Fruit fly (Drosophila melanogaster): Measurements from ENCODE around the gene wnd.
A peak's percentile ranks its signal among the peaks of the same experiment; 100 is the strongest.

wnd gene

dm6 chr3L:19674317-19674716 is 38.7 kb upstream of the wnd start (continued):
- TF ChIP-seq CG4617 (GFP tag; optimal IDR thresholded peaks at IDR 0.05; ENCODE audit: borderline replicate concordance) (no peak), Fer2 (tag; optimal IDR thresholded peaks at IDR 0.05) (no peak), trem (tag; optimal IDR thresholded peaks at IDR 0.05) (peak; percentile 37), Dad (GFP tag; optimal IDR thresholded peaks at IDR 0.05) (no peak), gt (GFP tag; IDR thresholded peaks at IDR 0.05) (no peak), dysf (GFP tag; IDR thresholded peaks at IDR 0.05) (no peak), CG12942 (GFP tag; optimal IDR thresholded peaks at IDR 0.05) (no peak), Nf-YB (GFP tag; optimal IDR thresholded peaks at IDR 0.05) (no peak), CG11085 (GFP tag; IDR thresholded peaks at IDR 0.05) (no peak), CG2875 (GFP tag; optimal IDR thresholded peaks at IDR 0.05) (no peak), Camta (GFP tag; optimal IDR thresholded peaks at IDR 0.05) (no peak), H15 (GFP tag; IDR thresholded peaks at IDR 0.05) (no peak), exex (tag; optimal IDR thresholded peaks at IDR 0.05) (no peak), CG4707 (GFP tag; optimal IDR thresholded peaks at IDR 0.05) (no peak), CG4360 (GFP tag; IDR thresholded peaks at IDR 0.05) (no peak), pum (GFP tag; optimal IDR thresholded peaks at IDR 0.05) (peak; percentile 17), gcm (GFP tag; optimal IDR thresholded peaks at IDR 0.05) (no peak), eyg (GFP tag; optimal IDR thresholded peaks at IDR 0.05) (no peak), CHES-1-like (GFP tag; optimal IDR thresholded peaks at IDR 0.05) (no peak), croc (GFP tag; conservative IDR thresholded peaks at IDR 0.05) (peak; percentile 26; the same call in 1 of the 3 replicates), CG9932 (GFP tag; IDR thresholded peaks at IDR 0.05) (no peak), wor (GFP tag; IDR thresholded peaks at IDR 0.05) (no peak), CG15601 (tag; optimal IDR thresholded peaks at IDR 0.05) (peak; percentile 8), toy (GFP tag; IDR thresholded peaks at IDR 0.05) (no peak), dpn (GFP tag; optimal IDR thresholded peaks at IDR 0.05) (no peak), pros (GFP tag; optimal IDR thresholded peaks at IDR 0.05) (no peak), CG31388 (GFP tag; optimal IDR thresholded peaks at IDR 0.05) (no peak), pfk (GFP tag; optimal IDR thresholded peaks at IDR 0.05) (no peak), Atf-2 (GFP tag; optimal IDR thresholded peaks at IDR 0.05) (no peak), Hey (tag; optimal IDR thresholded peaks at IDR 0.05) (no peak), CG9876 (GFP tag; optimal IDR thresholded peaks at IDR 0.05) (no peak), vfl (GFP tag; optimal IDR thresholded peaks at IDR 0.05) (no peak), CG32532 (GFP tag; IDR thresholded peaks at IDR 0.05) (no peak), HmgD (GFP tag; optimal IDR thresholded peaks at IDR 0.05) (no peak), lola (GFP tag; optimal IDR thresholded peaks at IDR 0.05) (peak in 1 of 3 experiments; percentile 39), pb (GFP tag; optimal IDR thresholded peaks at IDR 0.05) (no peak), CG14667 (GFP tag; IDR thresholded peaks at IDR 0.05) (no peak), ind (GFP tag; optimal IDR thresholded peaks at IDR 0.05) (no peak), Blimp-1 (GFP tag; optimal IDR thresholded peaks at IDR 0.05) (peak; percentile 46), CG8765 (GFP tag; IDR thresholded peaks at IDR 0.05) (peak; percentile 53), pnt (GFP tag; optimal IDR thresholded peaks at IDR 0.05) (peak; percentile 21), CG17359 (tag; optimal IDR thresholded peaks at IDR 0.05) (peak; percentile 35), NC2β (GFP tag; optimal IDR thresholded peaks at IDR 0.05) (no peak), Ptx1 (GFP tag; IDR thresholded peaks at IDR 0.05) (peak; percentile 33; the same call in 1 of the 2 replicates), HLH4C (GFP tag; IDR thresholded peaks at IDR 0.05; ENCODE audit: partially characterized antibody) (no peak), sima (GFP tag; optimal IDR thresholded peaks at IDR 0.05) (no peak), maf-S (GFP tag; optimal IDR thresholded peaks at IDR 0.05) (no peak), dmrt99B (tag; optimal IDR thresholded peaks at IDR 0.05) (peak; percentile 33), salm (tag; optimal IDR thresholded peaks at IDR 0.05) (no peak), Mad (GFP tag; optimal IDR thresholded peaks at IDR 0.05) (no peak), slou (GFP tag; optimal IDR thresholded peaks at IDR 0.05) (no peak), tup (GFP tag; optimal IDR thresholded peaks at IDR 0.05) (no peak)

Data from whole organism, embryonic.